Fruit fly (Drosophila melanogaster) whole organism, pupa: ENCODE data around the gene mthl14.

ENCODE experiments used
- CG10348 ChIP-seq: fragments of 200-800 bp; sonication (Bioruptor generic); IDR thresholded peaks from 2 replicates; pipeline ENCODE4 v1.3.6; 2022; ENCODE audit warnings: missing biosample characterization, missing genetic modification characterization
- CG12605 ChIP-seq: fragments of 200-800 bp; sonication (Bioruptor generic); IDR thresholded peaks from 2 replicates; pipeline ENCODE4 v1.3.6; 2022; ENCODE audit warnings: missing biosample characterization, missing genetic modification characterization
- CG13204 ChIP-seq: fragments of 200-800 bp; sonication (Bioruptor generic); optimal IDR thresholded peaks from 2 replicates; lab custom pipeline; 2018; ENCODE audit warnings: missing biosample characterization, mild to moderate bottlenecking, missing genetic modification characterization, moderate library complexity
- CG14655 ChIP-seq: fragments of 200-800 bp; sonication (Bioruptor generic); optimal IDR thresholded peaks from 3 replicates; lab custom pipeline; 2017; ENCODE audit warnings: mild to moderate bottlenecking, missing biosample characterization, missing genetic modification reagents, missing genetic modification characterization
- CG15710 ChIP-seq: fragments of 200-800 bp; sonication (Bioruptor generic); optimal IDR thresholded peaks from 2 replicates; lab custom pipeline; 2018; ENCODE audit warnings: missing biosample characterization, mild to moderate bottlenecking, missing genetic modification characterization, moderate library complexity
- CG17806 ChIP-seq: fragments of 200-800 bp; sonication (Bioruptor generic); optimal IDR thresholded peaks from 2 replicates; lab custom pipeline; 2018; ENCODE audit warnings: missing biosample characterization, mild to moderate bottlenecking, missing genetic modification characterization, moderate library complexity
- CG32121 ChIP-seq: fragments of 200-800 bp; sonication (Bioruptor generic); IDR thresholded peaks from 2 replicates; pipeline ENCODE4 v1.3.6; 2022; ENCODE audit warnings: missing biosample characterization, missing genetic modification characterization
- CG34367 ChIP-seq: fragments of 200-800 bp; sonication (Bioruptor generic); optimal IDR thresholded peaks from 2 replicates; lab custom pipeline; 2018; ENCODE audit warnings: missing biosample characterization, mild to moderate bottlenecking, missing genetic modification characterization
- CG4496 ChIP-seq: fragments of 200-800 bp; sonication (Bioruptor generic); IDR thresholded peaks from 3 replicates; pipeline ENCODE4 v1.3.6; 2022; ENCODE audit warnings: missing biosample characterization, missing genetic modification characterization
- CG8159 ChIP-seq: fragments of 200-800 bp; sonication (Bioruptor generic); optimal IDR thresholded peaks from 3 replicates; lab custom pipeline; 2018; ENCODE audit warnings: missing biosample characterization, mild to moderate bottlenecking, missing genetic modification characterization, moderate library complexity
- CG8301 ChIP-seq: fragments of 200-800 bp; sonication (Bioruptor generic); optimal IDR thresholded peaks from 2 replicates; lab custom pipeline; 2018; ENCODE audit warnings: missing biosample characterization, mild to moderate bottlenecking, missing genetic modification characterization
- CG9948 ChIP-seq: fragments of 200-800 bp; sonication (Bioruptor generic); optimal IDR thresholded peaks from 2 replicates; lab custom pipeline; 2018; ENCODE audit warnings: missing biosample characterization, mild to moderate bottlenecking, missing genetic modification characterization, moderate library complexity
- D1 ChIP-seq: fragments of 200-800 bp; sonication (Bioruptor generic); optimal IDR thresholded peaks from 2 replicates; lab custom pipeline; 2018; ENCODE audit warnings: missing biosample characterization, mild to moderate bottlenecking, missing genetic modification characterization, moderate library complexity
- EcR ChIP-seq: fragments of 200-800 bp; sonication (Bioruptor generic); optimal IDR thresholded peaks from 3 replicates; lab custom pipeline; 2019; ENCODE audit warnings: missing biosample characterization, missing genetic modification characterization, mild to moderate bottlenecking, moderate library complexity, missing genetic modification reagents
- Ets98B ChIP-seq: fragments of 200-800 bp; sonication (Bioruptor generic); IDR thresholded peaks from 2 replicates; pipeline ENCODE4 v1.3.6; 2022; ENCODE audit warnings: missing biosample characterization, missing genetic modification characterization
- Pif1A ChIP-seq: fragments of 200-800 bp; sonication (Bioruptor generic); optimal IDR thresholded peaks from 3 replicates; lab custom pipeline; 2016; ENCODE audit warnings: missing biosample characterization, missing genetic modification characterization
- Pif1B ChIP-seq: fragments of 200-800 bp; sonication (Bioruptor generic); optimal IDR thresholded peaks from 3 replicates; lab custom pipeline; 2016; ENCODE audit warnings: missing biosample characterization, missing genetic modification characterization
- Snoo ChIP-seq: fragments of 200-800 bp; sonication (Bioruptor generic); optimal IDR thresholded peaks from 3 replicates; lab custom pipeline; 2017; ENCODE audit warnings: missing biosample characterization, mild to moderate bottlenecking, missing genetic modification characterization, inconsistent platforms
- fd96Ca ChIP-seq: fragments of 200-800 bp; sonication (Bioruptor generic); IDR thresholded peaks from 3 replicates; pipeline ENCODE4 v1.3.6; 2022; ENCODE audit warnings: missing biosample characterization, missing genetic modification characterization
- gl ChIP-seq: fragments of 200-800 bp; sonication (Bioruptor generic); optimal IDR thresholded peaks from 2 replicates; lab custom pipeline; 2018; ENCODE audit warnings: missing biosample characterization, mild to moderate bottlenecking, missing genetic modification characterization
- rn ChIP-seq: fragments of 200-800 bp; sonication (Bioruptor generic); IDR thresholded peaks from 2 replicates; pipeline ENCODE4 v1.3.6; 2022; ENCODE audit warnings: missing biosample characterization, missing genetic modification characterization

Gene mthl14

DNA sequence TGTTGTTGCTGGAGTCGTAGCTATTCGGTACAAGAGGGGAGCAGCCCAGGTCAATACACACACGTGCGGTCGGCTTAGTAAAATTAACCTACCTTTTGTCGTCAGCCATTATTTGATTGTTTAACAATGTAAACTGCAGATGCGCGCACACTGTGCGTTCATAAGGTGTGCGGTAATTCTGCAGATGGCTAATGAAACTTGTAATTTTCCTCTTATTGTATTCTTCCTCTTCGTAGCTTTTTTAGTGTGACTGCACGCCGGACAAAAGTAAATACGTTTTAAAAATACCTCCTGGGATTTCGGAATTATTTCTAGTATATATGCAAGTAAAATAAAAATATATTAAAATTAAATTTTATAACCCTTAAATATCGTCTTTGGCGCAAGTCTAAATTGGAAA lies 36.1 kb upstream of the mthl14 start, which contains the start of gene Prp4k:
Gene Prp4k (minus strand): TSS at position 258 of the 400 bp plus-strand sequence.
- peak; percentile 48 for TF ChIP-seq EcR (GFP tag; lab: Kevin White, UChicago)
- TF ChIP-seq CG4496: 0 out of 3 replicates have a peak, but pooled peaks have one; percentile 36
- no peak for TF ChIP-seq CG9948 (tag; lab: Kevin White, UChicago)
- TF ChIP-seq CG15710 (tag; lab: Kevin White, UChicago): no peak

dm6 chr3L:212520-212919 lies 34.8 kb upstream of the mthl14 start, which contains the start of the genes thoc7 and Dis3l2:
Gene thoc7 (minus strand): TSS chr3L:212687.
Gene Dis3l2 (plus strand): TSS chr3L:212709.
- TF ChIP-seq CG17806 (no peak), CG13204 (GFP tag; lab: Kevin White, UChicago) (no peak), CG34367 (no peak), Pif1B (GFP tag; lab: Kevin White, UChicago) (no peak), CG4496 (no peak), CG8301 (no peak)

DNA sequence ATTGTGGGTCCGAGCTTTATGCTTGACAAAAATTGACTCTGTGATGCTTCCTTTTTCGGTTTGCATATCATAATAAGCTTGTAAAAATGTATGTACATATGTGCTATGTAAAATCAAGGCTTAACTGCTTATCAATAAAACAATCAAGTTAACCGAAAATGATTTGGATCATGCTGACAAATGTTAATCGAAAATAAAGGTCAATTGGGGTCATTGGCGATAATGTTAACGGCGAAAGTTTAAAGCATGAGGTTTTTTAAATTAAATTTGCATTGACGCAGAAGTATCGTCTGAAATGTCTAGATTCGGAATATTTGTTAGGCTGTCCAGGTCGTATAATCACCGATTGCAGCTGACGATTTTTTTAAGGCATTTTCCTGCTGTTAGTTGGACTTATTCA lies 31.0 kb upstream of the mthl14 start, which contains the start of gene Kaz1-ORFB:
Gene Kaz1-ORFB (plus strand): TSS at position 301 of the 400 bp plus-strand sequence.
- TF ChIP-seq CG32121 (GFP tag; lab: Robert Waterston, UW) (no peak), Snoo (no peak), D1 (tag; lab: Kevin White, UChicago) (no peak), rn (no peak), CG9948 (tag; lab: Kevin White, UChicago) (no peak), CG13204 (GFP tag; lab: Kevin White, UChicago) (no peak), CG17806 (no peak), EcR (GFP tag; lab: Kevin White, UChicago) (no peak), CG15710 (tag; lab: Kevin White, UChicago) (no peak), Pif1A (GFP tag; lab: Kevin White, UChicago) (no peak), Pif1B (GFP tag; lab: Kevin White, UChicago) (no peak), fd96Ca (no peak)

dm6 chr3L:217480-218118 lies 29.7 kb upstream of the mthl14 start, which contains the start of gene CG13877:
Gene CG13877 (plus strand): TSS chr3L:218068.
- TF ChIP-seq CG17806 (no peak), EcR (GFP tag; lab: Kevin White, UChicago) (peak; percentile 50)

dm6 chr3L:223019-223902 lies 24.0 kb upstream of the mthl14 start, which contains the start of the genes pyx and CG33229:
Gene pyx (minus strand): TSS chr3L:223069.
Gene CG33229 (plus strand): TSS chr3L:223852.
- TF ChIP-seq Ets98B (peak; percentile 73), CG15710 (tag; lab: Kevin White, UChicago) (peak; percentile 76), CG32121 (GFP tag; lab: Robert Waterston, UW) (peak; percentile 81), CG9948 (tag; lab: Kevin White, UChicago) (peak; percentile 74), CG13204 (GFP tag; lab: Kevin White, UChicago) (no peak), EcR (GFP tag; lab: Kevin White, UChicago) (no peak), CG12605 (GFP tag; lab: Robert Waterston, UW) (peak; percentile 57; the same call in 1 of the 2 replicates), gl (no peak), CG10348 (GFP tag; lab: Robert Waterston, UW) (no peak; the same call in none of the 2 replicates), CG14655 (GFP tag; lab: Kevin White, UChicago) (peak; percentile 88), Pif1A (GFP tag; lab: Kevin White, UChicago) (peak; percentile 66), Pif1B (GFP tag; lab: Kevin White, UChicago) (no peak), CG8301 (peak; percentile 78), CG17806 (peak; percentile 68), D1 (tag; lab: Kevin White, UChicago) (no peak), CG4496 (peak; percentile 73; the same call in 2 of the 3 replicates), CG34367 (peak; percentile 70), fd96Ca (peak; percentile 85), Snoo (peak; percentile 67), CG8159 (tag; lab: Kevin White, UChicago) (peak; percentile 81), rn (peak; percentile 36; the same call in 1 of the 2 replicates)
